Worm (Caenorhabditis elegans): Measurements from ENCODE around the gene mcm-10.

Gene mcm-10

ce11 chrIII:11357418-11357817 lies 40.0 kb downstream of the mcm-10 start:
- TF ChIP-seq T22C8.4 (GFP tag; IDR thresholded peaks at IDR 0.05): no peak
- TF ChIP-seq cog-1 (tag; optimal IDR thresholded peaks at IDR 0.05): no peak
- no peak for TF ChIP-seq flt-1 (GFP tag; IDR thresholded peaks at IDR 0.05)
- no peak for TF ChIP-seq ztf-23 (GFP tag; IDR thresholded peaks at IDR 0.05)
- TF ChIP-seq tab-1 (GFP tag; IDR thresholded peaks at IDR 0.05): no peak
- no peak for TF ChIP-seq med-1 (GFP tag; optimal IDR thresholded peaks at IDR 0.05; ENCODE audit: insufficient read depth)
- no peak for TF ChIP-seq klf-2 (GFP tag; conservative IDR thresholded peaks at IDR 0.05)
- no peak for TF ChIP-seq ref-1 (GFP tag; conservative IDR thresholded peaks at IDR 0.05)
- TF ChIP-seq ztf-29 (GFP tag; IDR thresholded peaks at IDR 0.05): no peak

ce11 chrIII:11358273-11358672 lies 40.9 kb downstream of the mcm-10 start:
- no peak for TF ChIP-seq cog-1 (tag; optimal IDR thresholded peaks at IDR 0.05)
- TF ChIP-seq ref-1 (GFP tag; conservative IDR thresholded peaks at IDR 0.05): no peak
- TF ChIP-seq tab-1 (GFP tag; IDR thresholded peaks at IDR 0.05): no peak
- no peak for TF ChIP-seq ztf-23 (GFP tag; IDR thresholded peaks at IDR 0.05)
- TF ChIP-seq ztf-29 (GFP tag; IDR thresholded peaks at IDR 0.05): no peak
- no peak for TF ChIP-seq klf-2 (GFP tag; conservative IDR thresholded peaks at IDR 0.05)
- no peak for TF ChIP-seq flt-1 (GFP tag; IDR thresholded peaks at IDR 0.05)
- TF ChIP-seq T22C8.4 (GFP tag; IDR thresholded peaks at IDR 0.05): no peak
- TF ChIP-seq med-1 (GFP tag; optimal IDR thresholded peaks at IDR 0.05; ENCODE audit: insufficient read depth): no peak

- TF ChIP-seq ref-1 (GFP tag; conservative IDR thresholded peaks at IDR 0.05) (no peak), tab-1 (GFP tag; IDR thresholded peaks at IDR 0.05) (no peak), ztf-29 (GFP tag; IDR thresholded peaks at IDR 0.05) (no peak), klf-2 (GFP tag; conservative IDR thresholded peaks at IDR 0.05) (no peak), ztf-23 (GFP tag; IDR thresholded peaks at IDR 0.05) (no peak), med-1 (GFP tag; optimal IDR thresholded peaks at IDR 0.05; ENCODE audit: insufficient read depth) (no peak), flt-1 (GFP tag; IDR thresholded peaks at IDR 0.05) (no peak), T22C8.4 (GFP tag; IDR thresholded peaks at IDR 0.05) (no peak), cog-1 (tag; optimal IDR thresholded peaks at IDR 0.05) (no peak)
Measured at ce11 chrIII:11359422-11359821, 42.1 kb downstream of the mcm-10 start.

- no peak for TF ChIP-seq flt-1 (GFP tag; IDR thresholded peaks at IDR 0.05)
- no peak for TF ChIP-seq tab-1 (GFP tag; IDR thresholded peaks at IDR 0.05)
- TF ChIP-seq med-1 (GFP tag; optimal IDR thresholded peaks at IDR 0.05; ENCODE audit: insufficient read depth): no peak
- no peak for TF ChIP-seq T22C8.4 (GFP tag; IDR thresholded peaks at IDR 0.05)
- no peak for TF ChIP-seq ztf-29 (GFP tag; IDR thresholded peaks at IDR 0.05)
- TF ChIP-seq ztf-23 (GFP tag; IDR thresholded peaks at IDR 0.05): no peak
- TF ChIP-seq cog-1 (tag; optimal IDR thresholded peaks at IDR 0.05): no peak
- no peak for TF ChIP-seq klf-2 (GFP tag; conservative IDR thresholded peaks at IDR 0.05)
- TF ChIP-seq ref-1 (GFP tag; conservative IDR thresholded peaks at IDR 0.05): no peak
Measured at ce11 chrIII:11360156-11360555, 42.8 kb downstream of the mcm-10 start, which contains the start of gene T28D6.4. T28D6.4 (plus strand) TSS chrIII:11360456.

ce11 chrIII:11361394-11361793 lies 44.0 kb downstream of the mcm-10 start:
- no peak for TF ChIP-seq ztf-29 (GFP tag; IDR thresholded peaks at IDR 0.05)
- no peak for TF ChIP-seq cog-1 (tag; optimal IDR thresholded peaks at IDR 0.05)

- TF ChIP-seq med-1 (GFP tag; optimal IDR thresholded peaks at IDR 0.05; ENCODE audit: insufficient read depth) (no peak), tab-1 (GFP tag; IDR thresholded peaks at IDR 0.05) (no peak), ztf-23 (GFP tag; IDR thresholded peaks at IDR 0.05) (no peak), T22C8.4 (GFP tag; IDR thresholded peaks at IDR 0.05) (no peak), cog-1 (tag; optimal IDR thresholded peaks at IDR 0.05) (no peak), ref-1 (GFP tag; conservative IDR thresholded peaks at IDR 0.05) (no peak), ztf-29 (GFP tag; IDR thresholded peaks at IDR 0.05) (no peak), klf-2 (GFP tag; conservative IDR thresholded peaks at IDR 0.05) (no peak), flt-1 (GFP tag; IDR thresholded peaks at IDR 0.05) (no peak)
Measured at ce11 chrIII:11362915-11363314, 45.5 kb downstream of the mcm-10 start.

- TF ChIP-seq cog-1 (tag; optimal IDR thresholded peaks at IDR 0.05) (no peak), tab-1 (GFP tag; IDR thresholded peaks at IDR 0.05) (no peak), flt-1 (GFP tag; IDR thresholded peaks at IDR 0.05) (no peak), ztf-23 (GFP tag; IDR thresholded peaks at IDR 0.05) (no peak), med-1 (GFP tag; optimal IDR thresholded peaks at IDR 0.05; ENCODE audit: insufficient read depth) (no peak), ref-1 (GFP tag; conservative IDR thresholded peaks at IDR 0.05) (no peak), klf-2 (GFP tag; conservative IDR thresholded peaks at IDR 0.05) (no peak), T22C8.4 (GFP tag; IDR thresholded peaks at IDR 0.05) (no peak), ztf-29 (GFP tag; IDR thresholded peaks at IDR 0.05) (no peak)
Measured at ce11 chrIII:11366467-11366866, 49.1 kb downstream of the mcm-10 start, which contains the start of gene T28D6.3. T28D6.3 (plus strand) TSS chrIII:11366767.

- TF ChIP-seq T22C8.4 (GFP tag; IDR thresholded peaks at IDR 0.05) (peak; percentile 87), cog-1 (tag; optimal IDR thresholded peaks at IDR 0.05) (peak; percentile 83), ztf-29 (GFP tag; IDR thresholded peaks at IDR 0.05) (peak; percentile 91), flt-1 (GFP tag; IDR thresholded peaks at IDR 0.05) (peak; percentile 96), tab-1 (GFP tag; IDR thresholded peaks at IDR 0.05) (peak; percentile 95), med-1 (GFP tag; optimal IDR thresholded peaks at IDR 0.05; ENCODE audit: insufficient read depth) (peak; percentile 14), klf-2 (GFP tag; conservative IDR thresholded peaks at IDR 0.05) (peak; percentile 93), ref-1 (GFP tag; conservative IDR thresholded peaks at IDR 0.05) (peak; percentile 95), ztf-23 (GFP tag; IDR thresholded peaks at IDR 0.05) (peak; percentile 93)
Measured at ce11 chrIII:11371236-11371635, 53.9 kb downstream of the mcm-10 start.

- TF ChIP-seq klf-2 (GFP tag; conservative IDR thresholded peaks at IDR 0.05) (no peak), ztf-23 (GFP tag; IDR thresholded peaks at IDR 0.05) (no peak), med-1 (GFP tag; optimal IDR thresholded peaks at IDR 0.05; ENCODE audit: insufficient read depth) (no peak), ztf-29 (GFP tag; IDR thresholded peaks at IDR 0.05) (no peak), flt-1 (GFP tag; IDR thresholded peaks at IDR 0.05) (no peak), tab-1 (GFP tag; IDR thresholded peaks at IDR 0.05) (no peak), ref-1 (GFP tag; conservative IDR thresholded peaks at IDR 0.05) (no peak), T22C8.4 (GFP tag; IDR thresholded peaks at IDR 0.05) (no peak), cog-1 (tag; optimal IDR thresholded peaks at IDR 0.05) (no peak)
Measured at ce11 chrIII:11371688-11372087, 54.3 kb downstream of the mcm-10 start, which contains the start of gene tba-7. tba-7 (minus strand) TSS chrIII:11371788.

Measured in whole organism, midembryonic.